Fruit fly (Drosophila melanogaster) whole organism, wandering third instar larva: Measurements from ENCODE around the gene Crg-1.

Experiments used
- HLH106 ChIP-seq: fragments of 200-800 bp; optimal IDR thresholded peaks from 3 replicates; lab custom pipeline; 2019; ENCODE audit warnings: missing biosample characterization, mild to moderate bottlenecking, missing genetic modification characterization, moderate library complexity
- Jra ChIP-seq: sonication (Bioruptor generic); optimal IDR thresholded peaks from 2 replicates; lab custom pipeline; 2016; ENCODE audit warnings: missing biosample characterization, missing genetic modification characterization
- Mio ChIP-seq: sonication (Bioruptor generic); optimal IDR thresholded peaks from 2 replicates; lab custom pipeline; 2016; ENCODE audit warnings: missing biosample characterization, missing genetic modification characterization
- Vsx2 ChIP-seq: fragments of 200-300, 225-300 bp; sonication (Bioruptor generic); optimal IDR thresholded peaks from 2 replicates; lab custom pipeline; 2018; ENCODE audit warnings: missing biosample characterization, missing genetic modification characterization; ENCODE audit not compliant: partially characterized antibody
- pan ChIP-seq: fragments of >200 bp; optimal IDR thresholded peaks from 2 replicates; lab custom pipeline; 2017
- psq ChIP-seq: fragments of 200-800 bp; sonication (Bioruptor generic); optimal IDR thresholded peaks from 3 replicates; lab custom pipeline; 2017; ENCODE audit warnings: missing biosample characterization, mild to moderate bottlenecking, missing genetic modification characterization, moderate library complexity
- rgr ChIP-seq: fragments of 200-800 bp; sonication (Bioruptor generic); optimal IDR thresholded peaks from 3 replicates; lab custom pipeline; 2016; ENCODE audit warnings: missing biosample characterization, mild to moderate bottlenecking, missing genetic modification characterization
- sv ChIP-seq: fragments of 200-800 bp; sonication (Bioruptor generic); optimal IDR thresholded peaks from 3 replicates; lab custom pipeline; 2016; ENCODE audit warnings: missing biosample characterization, missing genetic modification characterization
- usp ChIP-seq: fragments of >200 bp; optimal IDR thresholded peaks from 2 replicates; lab custom pipeline; 2017; ENCODE audit warnings: missing biosample characterization, missing genetic modification characterization

DNA sequence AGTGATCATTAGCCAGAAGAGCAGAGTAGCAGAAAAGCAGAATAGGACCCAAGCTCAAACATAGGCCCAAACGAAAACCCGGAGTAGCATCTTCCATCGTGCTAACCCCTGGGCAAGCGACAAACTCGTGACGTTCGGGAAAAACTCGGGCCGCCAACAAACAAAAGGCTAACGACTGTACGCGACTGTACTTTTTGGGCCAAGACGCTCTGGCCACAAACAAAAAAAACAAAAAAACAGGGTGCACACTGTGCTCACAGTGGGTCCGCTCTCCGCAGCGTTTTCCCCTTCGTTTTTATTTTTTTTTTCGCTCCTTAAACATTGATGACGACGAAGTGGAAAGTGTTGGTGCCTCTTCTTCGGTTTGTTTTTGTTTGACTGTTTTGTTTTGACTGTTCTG is 49.9 kb downstream of the Crg-1 start:
- TF ChIP-seq psq (GFP tag; lab: Kevin White, UChicago) (no peak), Jra (GFP tag; lab: Kevin White, UChicago) (no peak), HLH106 (tag; lab: Kevin White, UChicago) (no peak), rgr (no peak), Mio (no peak), Vsx2 (GFP tag; lab: Kevin White, UChicago) (peak; percentile 50), pan (lab: Kevin White, UChicago) (no peak), sv (no peak), usp (no peak)
